Fruit fly (Drosophila melanogaster) whole organism, embryonic: Measurements from ENCODE around the gene Atac2.
A peak's percentile ranks its signal among the peaks of the same experiment; 100 is the strongest.

ENCODE experiments used
- ATbp ChIP-seq: fragments of 200-800 bp; sonication (Bioruptor generic); optimal IDR thresholded peaks from 2 replicates; lab custom pipeline; 2017; ENCODE audit warnings: missing biosample characterization, mild to moderate bottlenecking, missing genetic modification characterization, missing genetic modification reagents
- CG10366 ChIP-seq: fragments of 200-800 bp; sonication (Bioruptor generic); IDR thresholded peaks from 2 replicates; pipeline ENCODE4 v1.3.6; 2022; ENCODE audit warnings: missing biosample characterization, missing genetic modification characterization
- CG12236 ChIP-seq: fragments of 200-800 bp; sonication (Bioruptor generic); optimal IDR thresholded peaks from 2 replicates; lab custom pipeline; 2016; ENCODE audit warnings: missing biosample characterization, missing genetic modification characterization
- CG15269 ChIP-seq: fragments of 200-800 bp; sonication (Bioruptor generic); optimal IDR thresholded peaks from 2 replicates; lab custom pipeline; 2018; ENCODE audit warnings: missing biosample characterization, mild to moderate bottlenecking, missing genetic modification characterization, moderate library complexity
- CG15479 ChIP-seq: fragments of 200-800 bp; sonication (Bioruptor generic); optimal IDR thresholded peaks from 3 replicates; lab custom pipeline; 2019; ENCODE audit warnings: missing biosample characterization, mild to moderate bottlenecking, missing genetic modification characterization, moderate library complexity
- CG15696 ChIP-seq: fragments of 200-800 bp; sonication (Bioruptor generic); optimal IDR thresholded peaks from 2 replicates; lab custom pipeline; 2019; ENCODE audit warnings: missing biosample characterization, mild to moderate bottlenecking, missing genetic modification characterization, moderate library complexity
- CG17385 ChIP-seq: fragments of 200-800 bp; sonication (Bioruptor generic); optimal IDR thresholded peaks from 3 replicates; lab custom pipeline; 2018; ENCODE audit warnings: missing biosample characterization, mild to moderate bottlenecking, missing genetic modification characterization
- CG17912 ChIP-seq: fragments of 200-800 bp; sonication (Bioruptor generic); optimal IDR thresholded peaks from 2 replicates; lab custom pipeline; 2018; ENCODE audit warnings: missing biosample characterization, mild to moderate bottlenecking, missing genetic modification characterization
- CG18476 ChIP-seq: fragments of 200-800 bp; sonication (Bioruptor generic); optimal IDR thresholded peaks from 2 replicates; lab custom pipeline; 2016; ENCODE audit warnings: missing biosample characterization, mild to moderate bottlenecking, missing genetic modification characterization
- CG2678 ChIP-seq: fragments of 200-800 bp; sonication (Bioruptor generic); optimal IDR thresholded peaks from 3 replicates; lab custom pipeline; 2019; ENCODE audit warnings: missing biosample characterization, mild to moderate bottlenecking, missing genetic modification characterization, moderate library complexity
- CG2889 ChIP-seq: fragments of 200-800 bp; sonication (Bioruptor generic); IDR thresholded peaks from 3 replicates; pipeline ENCODE4 v1.3.6; 2022; ENCODE audit warnings: missing biosample characterization, missing genetic modification characterization
- CG31224 ChIP-seq: fragments of 200-800 bp; sonication (Bioruptor generic); IDR thresholded peaks from 2 replicates; pipeline ENCODE4 v1.3.6; 2022; ENCODE audit warnings: missing biosample characterization, missing genetic modification characterization
- CG33557 ChIP-seq: fragments of 200-800 bp; sonication (Bioruptor generic); optimal IDR thresholded peaks from 2 replicates; lab custom pipeline; 2019; ENCODE audit warnings: missing biosample characterization, mild to moderate bottlenecking, missing genetic modification characterization, moderate library complexity
- CG34376 ChIP-seq: fragments of 200-800 bp; sonication (Bioruptor generic); optimal IDR thresholded peaks from 2 replicates; lab custom pipeline; 2018; ENCODE audit warnings: missing biosample characterization, mild to moderate bottlenecking, missing genetic modification characterization
- CG4282 ChIP-seq: fragments of 200-800 bp; sonication (Bioruptor generic); optimal IDR thresholded peaks from 2 replicates; lab custom pipeline; 2016; ENCODE audit warnings: missing biosample characterization, missing genetic modification characterization
- CG4328 ChIP-seq: fragments of 200-800 bp; sonication (Bioruptor generic); optimal IDR thresholded peaks from 3 replicates; lab custom pipeline; 2017; ENCODE audit warnings: missing biosample characterization, missing genetic modification reagents, missing genetic modification characterization
- CG7556 ChIP-seq: fragments of 200-800 bp; sonication (Bioruptor generic); optimal IDR thresholded peaks from 2 replicates; lab custom pipeline; 2017; ENCODE audit warnings: missing biosample characterization, mild to moderate bottlenecking, missing genetic modification characterization
- CG7839 ChIP-seq: fragments of 200-800 bp; sonication (Bioruptor generic); optimal IDR thresholded peaks from 3 replicates; lab custom pipeline; 2018; ENCODE audit warnings: missing biosample characterization, mild to moderate bottlenecking, missing genetic modification characterization, moderate library complexity
- CG7928 ChIP-seq: fragments of 200-800 bp; sonication (Bioruptor generic); optimal IDR thresholded peaks from 2 replicates; lab custom pipeline; 2017; ENCODE audit warnings: missing biosample characterization, mild to moderate bottlenecking, missing genetic modification characterization
- CG7987 ChIP-seq: fragments of 200-800 bp; sonication (Bioruptor generic); optimal IDR thresholded peaks from 2 replicates; lab custom pipeline; 2018; ENCODE audit warnings: missing biosample characterization, mild to moderate bottlenecking, missing genetic modification characterization, moderate library complexity
- CG8924 ChIP-seq: fragments of 200-800 bp; optimal IDR thresholded peaks from 3 replicates; lab custom pipeline; 2019; ENCODE audit warnings: missing biosample characterization, mild to moderate bottlenecking, missing genetic modification characterization, moderate library complexity
- CG9215 ChIP-seq: fragments of 200-800 bp; sonication (Bioruptor generic); IDR thresholded peaks from 2 replicates; pipeline ENCODE4 v1.3.6; 2022; ENCODE audit warnings: missing biosample characterization, missing genetic modification characterization
- CG9437 ChIP-seq: fragments of 200-800 bp; sonication (Bioruptor generic); optimal IDR thresholded peaks from 2 replicates; lab custom pipeline; 2018; ENCODE audit warnings: missing biosample characterization, mild to moderate bottlenecking, missing genetic modification characterization
- Doc2 ChIP-seq: fragments of 200-800 bp; sonication (Bioruptor generic); IDR thresholded peaks from 2 replicates; pipeline ENCODE4 v1.3.6; 2022; ENCODE audit warnings: missing biosample characterization, missing genetic modification characterization
- E2f1 ChIP-seq: fragments of 200-800 bp; sonication (Bioruptor generic); IDR thresholded peaks from 2 replicates; pipeline ENCODE4 v1.3.6; 2022; ENCODE audit warnings: missing biosample characterization, missing genetic modification characterization
- Hmr ChIP-seq: fragments of 200-800 bp; sonication (Bioruptor generic); optimal IDR thresholded peaks from 3 replicates; lab custom pipeline; 2017; ENCODE audit warnings: mild to moderate bottlenecking, missing biosample characterization, missing genetic modification reagents, missing genetic modification characterization
- Hr3 ChIP-seq: fragments of 200-800 bp; sonication (Bioruptor generic); optimal IDR thresholded peaks from 3 replicates; lab custom pipeline; 2016; ENCODE audit warnings: missing biosample characterization, missing genetic modification characterization
- Hr78 ChIP-seq, 2 experiments: fragments of 200-800 bp in 1 of 2; fragments of >200 bp in 1 of 2; sonication (Bioruptor generic) in 1 of 2; optimal IDR thresholded peaks; 2 replicates each; lab custom pipeline; 2017 to 2019; ENCODE audit warnings: missing biosample characterization in 2 of 2, missing genetic modification characterization in 2 of 2, mild to moderate bottlenecking in 1 of 2, moderate library complexity in 1 of 2
- Hsf ChIP-seq: fragments of 200-800 bp; sonication (Bioruptor generic); optimal IDR thresholded peaks from 3 replicates; lab custom pipeline; 2016; ENCODE audit warnings: missing biosample characterization, missing genetic modification characterization
- MESR4 ChIP-seq: fragments of 200-800 bp; sonication (Bioruptor generic); optimal IDR thresholded peaks from 2 replicates; lab custom pipeline; 2018; ENCODE audit warnings: missing biosample characterization, mild to moderate bottlenecking, missing genetic modification characterization, moderate library complexity
- Ssrp ChIP-seq: fragments of 200-800 bp; sonication (Bioruptor generic); optimal IDR thresholded peaks from 2 replicates; lab custom pipeline; 2018; ENCODE audit warnings: missing biosample characterization, mild to moderate bottlenecking, missing genetic modification characterization, moderate library complexity
- TFAM ChIP-seq: fragments of 200-800 bp; sonication (Bioruptor generic); optimal IDR thresholded peaks from 2 replicates; lab custom pipeline; 2017; ENCODE audit warnings: missing biosample characterization, missing genetic modification characterization, inconsistent platforms
- Trl ChIP-seq, 3 experiments: fragments of >200 bp in 2 of 3; fragments of 200-800 bp in 1 of 3; sonication (Bioruptor generic) in 1 of 3; optimal IDR thresholded peaks; 2 replicates in 1 of 3; 3 replicates in 2 of 3; lab custom pipeline; 2016 to 2017; ENCODE audit warnings: missing biosample characterization in 1 of 3, missing genetic modification characterization in 1 of 3
- bab2 ChIP-seq: fragments of 200-800 bp; sonication (Bioruptor generic); optimal IDR thresholded peaks from 2 replicates; lab custom pipeline; 2016; ENCODE audit warnings: missing biosample characterization, missing genetic modification characterization
- dati ChIP-seq: fragments of 200-800 bp; sonication (Bioruptor generic); IDR thresholded peaks from 2 replicates; pipeline ENCODE4 v1.3.6; 2022; ENCODE audit warnings: missing biosample characterization, missing genetic modification characterization
- ewg ChIP-seq: fragments of 200-800 bp; sonication (Bioruptor generic); optimal IDR thresholded peaks from 3 replicates; lab custom pipeline; 2017; ENCODE audit warnings: mild to moderate bottlenecking, missing biosample characterization, missing genetic modification reagents, missing genetic modification characterization
- gcm ChIP-seq: fragments of 200-800 bp; sonication (Bioruptor generic); optimal IDR thresholded peaks from 2 replicates; lab custom pipeline; 2019; ENCODE audit warnings: missing biosample characterization, mild to moderate bottlenecking, missing genetic modification characterization, moderate library complexity
- maf-S ChIP-seq: fragments of 200-800 bp; sonication (Bioruptor generic); optimal IDR thresholded peaks from 2 replicates; lab custom pipeline; 2016; ENCODE audit warnings: missing biosample characterization, missing genetic modification characterization
- nau ChIP-seq: fragments of 200-800 bp; sonication (Bioruptor generic); optimal IDR thresholded peaks from 3 replicates; lab custom pipeline; 2017; ENCODE audit warnings: missing biosample characterization, mild to moderate bottlenecking, missing genetic modification characterization, missing genetic modification reagents
- nom ChIP-seq: fragments of 200-800 bp; sonication (Bioruptor generic); optimal IDR thresholded peaks from 2 replicates; lab custom pipeline; 2017; ENCODE audit warnings: missing biosample characterization, missing genetic modification characterization, mild to moderate bottlenecking, moderate library complexity, missing genetic modification reagents
- ranshi ChIP-seq: fragments of 200-800 bp; sonication (Bioruptor generic); IDR thresholded peaks from 2 replicates; pipeline ENCODE4 v1.3.6; 2022; ENCODE audit warnings: missing biosample characterization, missing genetic modification characterization
- ro ChIP-seq: fragments of 200-800 bp; sonication (Bioruptor generic); IDR thresholded peaks from 2 replicates; pipeline ENCODE4 v1.3.6; 2022; ENCODE audit warnings: missing biosample characterization, missing genetic modification characterization
- sens-2 ChIP-seq: fragments of 200-800 bp; sonication (Bioruptor generic); IDR thresholded peaks from 2 replicates; pipeline ENCODE4 v1.3.6; 2022; ENCODE audit warnings: missing biosample characterization, missing genetic modification characterization
- stwl ChIP-seq: fragments of 200-800 bp; sonication (Bioruptor generic); optimal IDR thresholded peaks from 3 replicates; lab custom pipeline; 2018; ENCODE audit warnings: missing biosample characterization, mild to moderate bottlenecking, missing genetic modification characterization, moderate library complexity
- vnd ChIP-seq: fragments of 200-800 bp; sonication (Bioruptor generic); IDR thresholded peaks from 3 replicates; pipeline ENCODE4 v1.3.6; 2022; ENCODE audit warnings: missing biosample characterization, missing genetic modification characterization; ENCODE audit not compliant: partially characterized antibody
- vvl ChIP-seq: fragments of 200-800 bp; sonication (Bioruptor generic); IDR thresholded peaks from 2 replicates; pipeline ENCODE4 v1.3.6; 2022; ENCODE audit warnings: missing biosample characterization, missing genetic modification characterization
- wdn ChIP-seq: fragments of 200-800 bp; sonication (Bioruptor generic); IDR thresholded peaks from 2 replicates; pipeline ENCODE4 v1.3.6; 2022; ENCODE audit warnings: missing biosample characterization, missing genetic modification characterization
- wek ChIP-seq: fragments of 200-800 bp; sonication (Bioruptor generic); optimal IDR thresholded peaks from 3 replicates; lab custom pipeline; 2018; ENCODE audit warnings: missing biosample characterization, mild to moderate bottlenecking, missing genetic modification characterization, moderate library complexity

Atac2 gene

DNA sequence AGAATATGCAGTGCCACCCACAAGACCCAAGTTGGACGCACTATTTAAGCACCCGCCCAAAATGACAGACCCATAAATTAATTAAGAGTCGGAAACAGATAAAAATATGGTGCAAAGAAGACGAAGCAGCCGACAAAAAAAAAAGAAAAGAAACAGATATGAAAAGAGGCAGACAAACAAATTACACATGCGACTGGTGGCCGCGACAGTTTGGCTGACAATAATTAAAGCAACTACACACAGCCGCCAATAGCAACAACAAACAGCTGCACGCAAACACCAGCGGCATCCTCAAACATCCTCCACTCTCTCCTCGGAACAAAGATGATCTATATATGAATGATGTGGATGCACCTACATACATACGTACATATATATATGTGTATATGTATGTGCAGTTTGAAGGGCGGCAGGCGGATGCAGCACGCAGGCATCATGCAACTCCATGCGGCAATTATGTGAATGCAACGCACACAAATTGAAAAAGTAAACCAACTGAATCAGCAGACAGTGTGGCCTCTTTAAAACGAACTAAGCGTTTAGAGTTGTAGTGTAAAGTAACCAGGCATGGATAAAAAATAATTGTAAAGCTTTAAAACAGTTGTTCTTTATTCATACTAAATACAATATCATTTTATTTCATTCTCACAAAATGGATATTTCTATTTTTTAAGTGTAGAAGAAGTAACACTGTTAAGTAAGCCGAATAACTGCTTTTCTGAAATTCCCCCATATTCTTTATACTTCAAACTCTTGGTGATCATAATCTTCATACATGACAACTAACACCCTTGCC is 36.0 kb upstream of the Atac2 start (continued):
- TF ChIP-seq stwl (tag; lab: Kevin White, UChicago), result peak; percentile 1
- no peak for TF ChIP-seq Trl (optimal IDR thresholded peaks at IDR 0.05; lab: Kevin White, UChicago)
- TF ChIP-seq Trl (GFP tag; optimal IDR thresholded peaks at IDR 0.05; lab: Kevin White, UChicago), result no peak
- no peak for TF ChIP-seq Doc2
- no peak for TF ChIP-seq wdn (GFP tag; lab: Robert Waterston, UW)
- 0 out of 2 replicates have a peak, but pooled peaks have one; percentile 19 for TF ChIP-seq ranshi (GFP tag; lab: Robert Waterston, UW)
- TF ChIP-seq ewg, result peak; percentile 5
- no peak for TF ChIP-seq CG31224 (GFP tag; lab: Robert Waterston, UW)
- TF ChIP-seq bab2 (GFP tag; lab: Kevin White, UChicago), result peak; percentile 13
- peak; percentile 25 for TF ChIP-seq CG9437 (GFP tag; lab: Kevin White, UChicago)
- peak; percentile 2 for TF ChIP-seq CG15269 (tag; lab: Kevin White, UChicago)
- no peak for TF ChIP-seq E2f1
- TF ChIP-seq nau, result no peak
- no peak for TF ChIP-seq vnd
- peak; percentile 22; the same call in 1 of the 2 replicates for TF ChIP-seq CG10366 (GFP tag; lab: Robert Waterston, UW)
- TF ChIP-seq vvl, result peak; percentile 23; the same call in 1 of the 2 replicates
- no peak for TF ChIP-seq maf-S (GFP tag; lab: Kevin White, UChicago)
- TF ChIP-seq TFAM (GFP tag; lab: Kevin White, UChicago), result no peak
- TF ChIP-seq dati (GFP tag; lab: Robert Waterston, UW), result no peak
- TF ChIP-seq CG17912, result no peak
- no peak for TF ChIP-seq CG7987
- TF ChIP-seq Hmr (GFP tag; lab: Kevin White, UChicago), result peak; percentile 7
- no peak for TF ChIP-seq CG15479 (GFP tag; lab: Kevin White, UChicago)
- no peak for TF ChIP-seq CG4328 (GFP tag; lab: Kevin White, UChicago)
- peak; percentile 36 for TF ChIP-seq Hsf (GFP tag; lab: Kevin White, UChicago)
- no peak for TF ChIP-seq CG2889 (GFP tag; lab: Robert Waterston, UW)
- peak in 1 of 2 experiments; percentile 52 for TF ChIP-seq Hr78 (GFP tag; optimal IDR thresholded peaks at IDR 0.05; lab: Kevin White, UChicago)
- no peak for TF ChIP-seq CG12236 (GFP tag; lab: Kevin White, UChicago)
- peak; percentile 35 for TF ChIP-seq CG7839
- TF ChIP-seq CG2678 (tag; lab: Kevin White, UChicago), result peak; percentile 13
- no peak for TF ChIP-seq CG9215 (GFP tag; lab: Robert Waterston, UW)
- TF ChIP-seq CG4282 (GFP tag; lab: Kevin White, UChicago), result no peak
- no peak for TF ChIP-seq CG18476 (GFP tag; lab: Kevin White, UChicago)
- peak; percentile 20 for TF ChIP-seq CG33557 (GFP tag; lab: Kevin White, UChicago)
- peak; percentile 23 for TF ChIP-seq Hr3 (GFP tag; lab: Kevin White, UChicago)
- no peak for TF ChIP-seq nom (GFP tag; lab: Kevin White, UChicago)
- TF ChIP-seq Ssrp, result peak; percentile 62
- no peak for TF ChIP-seq ro (GFP tag; lab: Robert Waterston, UW)
- no peak for TF ChIP-seq CG34376 (GFP tag; lab: Kevin White, UChicago)
- TF ChIP-seq ATbp (GFP tag; lab: Kevin White, UChicago), result peak; percentile 6
- no peak for TF ChIP-seq CG15696 (tag; lab: Kevin White, UChicago)
- peak; percentile 51 for TF ChIP-seq CG8924 (tag; lab: Kevin White, UChicago)
- TF ChIP-seq gcm (GFP tag; lab: Kevin White, UChicago), result peak; percentile 50
- peak; percentile 35 for TF ChIP-seq CG17385 (GFP tag; lab: Kevin White, UChicago)
- TF ChIP-seq CG7556 (GFP tag; lab: Kevin White, UChicago), result peak; percentile 32
- no peak for TF ChIP-seq CG7928 (GFP tag; lab: Kevin White, UChicago)
- TF ChIP-seq sens-2 (GFP tag; lab: Robert Waterston, UW), result no peak
- TF ChIP-seq MESR4 (GFP tag; lab: Kevin White, UChicago), result no peak
- no peak for TF ChIP-seq wek (GFP tag; lab: Kevin White, UChicago)
